Worm (Caenorhabditis elegans) whole organism, early embryonic: ENCODE data around the gene srt-59.

Source experiments
- B0310.2 ChIP-seq: sonication (generic microtip); optimal IDR thresholded peaks from 2 replicates; lab custom pipeline; 2016; ENCODE audit warnings: mild to moderate bottlenecking, missing genetic modification characterization, missing compliant biosample characterization
- F13C5.2 ChIP-seq: sonication (generic microtip); optimal IDR thresholded peaks from 2 replicates; lab custom pipeline; 2017; ENCODE audit warnings: mild to moderate bottlenecking, missing genetic modification characterization, inconsistent platforms, missing compliant biosample characterization
- aly-1 ChIP-seq: sonication (generic microtip); optimal IDR thresholded peaks from 2 replicates; lab custom pipeline; 2016; ENCODE audit warnings: missing genetic modification characterization, missing compliant biosample characterization
- ama-1 ChIP-seq: fragments of 150-350 bp; optimal IDR thresholded peaks from 2 replicates; lab custom pipeline; 2014
- ceh-13 ChIP-seq: fragments of 200-800 bp; sonication (Bioruptor generic); optimal IDR thresholded peaks from 2 replicates; lab custom pipeline; 2018; ENCODE audit warnings: mild to moderate bottlenecking, missing genetic modification characterization, missing compliant biosample characterization
- ceh-36 ChIP-seq: sonication (generic microtip); optimal IDR thresholded peaks from 2 replicates; lab custom pipeline; 2016; ENCODE audit warnings: missing genetic modification characterization, inconsistent platforms, missing compliant biosample characterization
- ets-7 ChIP-seq: sonication (generic microtip); optimal IDR thresholded peaks from 2 replicates; lab custom pipeline; 2016; ENCODE audit warnings: missing genotype, missing genetic modification characterization, missing compliant biosample characterization
- flt-1 ChIP-seq: fragments of 200-800 bp; sonication (Bioruptor generic); IDR thresholded peaks from 2 replicates; pipeline ENCODE4 v1.3.6; 2022; ENCODE audit warnings: missing genetic modification characterization, missing compliant biosample characterization
- hmbx-1 ChIP-seq: sonication (generic microtip); optimal IDR thresholded peaks from 2 replicates; lab custom pipeline; 2016; ENCODE audit warnings: mild to moderate bottlenecking, missing genetic modification characterization, missing compliant biosample characterization
- hmg-4 ChIP-seq: fragments of 200-800 bp; sonication (Bioruptor generic); optimal IDR thresholded peaks from 2 replicates; lab custom pipeline; 2018; ENCODE audit warnings: mild to moderate bottlenecking, missing genetic modification characterization, missing compliant biosample characterization
- hnd-1 ChIP-seq: sonication (generic microtip); optimal IDR thresholded peaks from 2 replicates; lab custom pipeline; 2016; ENCODE audit warnings: missing genetic modification characterization, missing compliant biosample characterization
- pes-1 ChIP-seq: fragments of 200-800 bp; sonication (Bioruptor generic); IDR thresholded peaks from 2 replicates; pipeline ENCODE4 v1.3.6; 2022; ENCODE audit warnings: missing genetic modification reagents, missing genetic modification characterization, missing compliant biosample characterization
- scrt-1 ChIP-seq: fragments of 200-800 bp; sonication (Bioruptor generic); IDR thresholded peaks from 2 replicates; pipeline ENCODE4 v1.3.6; 2022; ENCODE audit warnings: missing genetic modification characterization, missing compliant biosample characterization
- sea-1 ChIP-seq: fragments of 200-800 bp; sonication (Bioruptor generic); conservative IDR thresholded peaks from 2 replicates; pipeline ENCODE4 v1.3.6; 2022; ENCODE audit warnings: missing genetic modification characterization, missing compliant biosample characterization
- tbx-11 ChIP-seq: fragments of 200-800 bp; sonication (Bioruptor generic); IDR thresholded peaks from 2 replicates; pipeline ENCODE4 v1.3.6; 2022; ENCODE audit warnings: missing genetic modification characterization, missing compliant biosample characterization
- tbx-37 ChIP-seq: fragments of 200-800 bp; sonication (Bioruptor generic); conservative IDR thresholded peaks from 2 replicates; pipeline ENCODE4 v1.3.6; 2022; ENCODE audit warnings: missing genetic modification reagents, missing genetic modification characterization, missing compliant biosample characterization
- tra-4 ChIP-seq: sonication (generic microtip); optimal IDR thresholded peaks from 2 replicates; lab custom pipeline; 2017; ENCODE audit warnings: missing genetic modification characterization, missing compliant biosample characterization

Gene srt-59

DNA sequence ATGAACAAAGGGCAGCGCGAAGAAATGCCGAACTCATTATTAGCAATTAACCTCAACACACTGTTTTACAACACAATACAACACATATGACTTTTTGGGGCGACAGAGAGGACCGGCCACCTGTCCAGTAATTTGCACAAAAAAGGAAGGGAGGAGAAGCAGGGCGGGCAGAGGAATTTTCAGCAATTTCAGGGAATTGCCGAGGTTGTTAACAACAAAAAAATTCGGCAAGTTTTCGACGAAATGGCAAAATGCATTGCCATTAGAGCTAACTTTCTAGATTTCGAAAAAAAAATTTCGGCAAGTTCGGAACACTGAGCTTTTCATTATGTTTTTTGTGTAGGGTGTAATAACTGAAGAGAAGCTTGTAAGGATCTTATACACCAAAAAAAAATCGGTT lies 37.5 kb downstream of the srt-59 start:
- TF ChIP-seq B0310.2 (tag; lab: Kevin White, UChicago) (no peak), F13C5.2 (tag; lab: Kevin White, UChicago) (no peak), ama-1 (lab: Kevin White, UChicago) (no peak), pes-1 (peak; percentile 13; the same call in 1 of the 2 replicates), tbx-37 (GFP tag; lab: Robert Waterston, UW) (0 out of 2 replicates have a peak, but pooled peaks have one; percentile 15)

DNA sequence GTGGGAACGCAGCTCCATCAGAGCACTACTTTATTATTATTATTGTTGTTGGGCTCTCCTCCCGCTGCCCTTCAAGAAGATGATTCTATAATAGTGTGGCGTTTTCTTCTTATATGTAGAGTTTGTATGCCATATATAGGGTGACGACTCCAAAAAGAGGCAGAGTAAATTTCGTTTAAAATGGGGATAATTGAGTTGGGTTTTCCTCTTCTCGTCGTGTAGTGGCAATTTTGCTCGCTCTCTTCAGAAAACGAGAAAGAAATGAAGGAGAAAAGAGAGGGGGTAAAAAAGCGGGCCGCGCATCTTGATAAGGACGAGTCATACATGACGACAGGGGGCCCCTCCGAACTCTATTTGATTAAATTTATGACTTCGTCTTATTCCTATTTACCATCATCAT lies 38.1 kb downstream of the srt-59 start:
- no peak for TF ChIP-seq hnd-1 (tag; lab: Kevin White, UChicago)
- no peak for TF ChIP-seq scrt-1 (GFP tag; lab: Robert Waterston, UW)

DNA sequence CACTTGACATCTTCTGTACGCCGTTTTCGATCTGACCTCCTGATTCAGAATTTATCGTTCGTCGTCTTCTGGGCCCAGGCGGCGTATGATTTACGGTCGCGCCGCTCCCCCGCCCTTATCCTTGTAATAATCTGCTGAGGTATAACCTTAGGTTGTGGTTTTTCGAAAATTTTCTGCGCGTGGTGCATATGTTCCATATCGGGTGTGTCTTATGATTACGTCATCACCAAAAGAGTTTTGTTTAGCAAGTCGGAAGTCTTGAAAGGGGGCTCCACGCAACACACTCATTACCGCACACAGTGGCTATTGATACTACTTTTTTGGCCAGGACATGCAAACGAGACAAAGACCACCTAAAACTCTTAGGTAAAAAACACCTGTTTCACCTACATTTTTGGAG lies 40.7 kb downstream of the srt-59 start:
- TF ChIP-seq aly-1 (tag; lab: Kevin White, UChicago) (no peak), ceh-36 (tag; lab: Kevin White, UChicago) (no peak), ets-7 (tag; lab: Kevin White, UChicago) (no peak), pes-1 (no peak), B0310.2 (tag; lab: Kevin White, UChicago) (no peak), hmg-4 (GFP tag; lab: Kevin White, UChicago) (no peak), tbx-11 (GFP tag; lab: Robert Waterston, UW) (no peak), ceh-13 (GFP tag; lab: Kevin White, UChicago) (no peak), F13C5.2 (tag; lab: Kevin White, UChicago) (no peak), sea-1 (GFP tag; lab: Robert Waterston, UW) (no peak), tbx-37 (GFP tag; lab: Robert Waterston, UW) (no peak), hmbx-1 (no peak), tra-4 (tag; lab: Kevin White, UChicago) (no peak), scrt-1 (GFP tag; lab: Robert Waterston, UW) (no peak), ama-1 (lab: Kevin White, UChicago) (no peak), flt-1 (GFP tag; lab: Robert Waterston, UW) (no peak), hnd-1 (tag; lab: Kevin White, UChicago) (no peak)

DNA sequence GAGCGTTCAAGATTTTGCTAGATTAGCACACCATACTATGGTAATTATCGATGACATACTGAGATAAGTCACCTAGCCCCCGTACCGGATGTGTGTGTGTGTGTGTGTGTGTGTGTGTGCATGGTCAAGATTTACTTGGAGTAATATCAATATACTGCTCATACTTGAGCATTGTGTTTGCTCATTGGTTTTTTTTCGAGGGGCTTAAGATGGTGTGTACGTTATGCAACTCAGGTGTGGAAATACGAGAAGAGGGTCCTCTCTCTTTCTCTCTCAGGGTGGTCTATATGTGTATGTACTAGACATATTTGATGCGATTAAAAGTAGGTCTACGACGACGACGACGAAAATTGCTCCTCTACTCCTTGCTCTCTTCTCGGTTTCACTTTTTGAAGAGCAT lies 41.2 kb downstream of the srt-59 start:
- TF ChIP-seq ceh-36 (tag; lab: Kevin White, UChicago) = peak; percentile 12
- no peak for TF ChIP-seq F13C5.2 (tag; lab: Kevin White, UChicago)
- TF ChIP-seq ets-7 (tag; lab: Kevin White, UChicago) = peak; percentile 23
- TF ChIP-seq scrt-1 (GFP tag; lab: Robert Waterston, UW) = no peak

DNA sequence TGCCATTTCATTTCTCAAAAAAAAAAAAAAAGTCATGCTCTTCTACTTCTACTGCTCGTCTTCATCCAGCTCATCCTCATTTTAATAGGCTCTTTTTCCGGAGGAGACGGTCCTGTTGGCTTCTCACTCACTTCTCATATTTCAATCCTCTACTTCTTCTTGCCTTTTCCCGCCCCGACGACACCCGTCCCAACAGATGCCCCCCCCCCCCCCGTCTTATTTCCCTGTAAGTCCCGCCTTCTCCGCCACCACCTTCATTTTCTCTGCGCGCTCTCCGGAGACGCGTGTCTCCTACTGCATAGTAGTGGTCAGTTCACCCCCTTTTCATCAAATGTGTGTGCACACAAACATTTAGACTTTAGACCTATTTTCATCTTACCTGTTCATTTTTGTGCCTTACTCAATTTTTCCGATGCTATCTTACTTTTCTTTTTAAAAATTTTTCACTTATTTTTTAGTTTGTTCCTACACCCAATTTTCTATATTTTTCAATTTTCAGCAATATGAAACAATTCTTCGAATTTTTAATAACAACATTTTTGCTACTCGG lies 42.7 kb downstream of the srt-59 start, which contains the start of gene efn-4:
Gene efn-4, plus strand, starts transcription at position 500 of the 550 bp plus-strand sequence.
- TF ChIP-seq flt-1 (GFP tag; lab: Robert Waterston, UW) = no peak
- no peak for TF ChIP-seq tbx-11 (GFP tag; lab: Robert Waterston, UW)
- TF ChIP-seq aly-1 (tag; lab: Kevin White, UChicago) = no peak
- no peak for TF ChIP-seq scrt-1 (GFP tag; lab: Robert Waterston, UW)
- TF ChIP-seq ets-7 (tag; lab: Kevin White, UChicago) = no peak
- TF ChIP-seq ama-1 (lab: Kevin White, UChicago) = no peak
- peak; percentile 9 for TF ChIP-seq F13C5.2 (tag; lab: Kevin White, UChicago)
- no peak for TF ChIP-seq B0310.2 (tag; lab: Kevin White, UChicago)
- no peak for TF ChIP-seq hmbx-1
- no peak for TF ChIP-seq tra-4 (tag; lab: Kevin White, UChicago)
- TF ChIP-seq tbx-37 (GFP tag; lab: Robert Waterston, UW) = no peak
- no peak for TF ChIP-seq hnd-1 (tag; lab: Kevin White, UChicago)
- no peak for TF ChIP-seq ceh-36 (tag; lab: Kevin White, UChicago)
- TF ChIP-seq hmg-4 (GFP tag; lab: Kevin White, UChicago) = peak; percentile 19
- TF ChIP-seq ceh-13 (GFP tag; lab: Kevin White, UChicago) = no peak
- no peak for TF ChIP-seq pes-1

DNA sequence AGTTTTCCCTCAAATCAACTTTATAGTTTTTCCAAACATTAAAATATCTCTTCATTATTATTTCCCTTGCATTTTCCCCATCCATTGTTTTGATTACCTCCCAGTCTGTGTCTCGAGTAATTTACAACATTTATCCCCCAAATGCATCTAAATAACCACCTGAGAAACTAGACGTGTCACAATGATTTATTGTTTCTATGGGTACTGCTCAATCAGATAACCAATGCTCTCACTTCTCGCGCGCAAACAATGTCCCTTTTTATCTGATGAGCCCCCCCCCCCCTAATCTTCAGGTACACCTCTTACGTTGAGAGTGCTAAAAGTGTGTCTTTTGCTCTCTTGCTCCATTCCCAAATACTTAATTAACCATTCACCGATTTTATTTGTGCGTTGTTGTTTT lies 47.5 kb downstream of the srt-59 start:
- TF ChIP-seq ceh-13 (GFP tag; lab: Kevin White, UChicago) (no peak), aly-1 (tag; lab: Kevin White, UChicago) (no peak), scrt-1 (GFP tag; lab: Robert Waterston, UW) (no peak), sea-1 (GFP tag; lab: Robert Waterston, UW) (no peak), ets-7 (tag; lab: Kevin White, UChicago) (no peak), B0310.2 (tag; lab: Kevin White, UChicago) (no peak), hmg-4 (GFP tag; lab: Kevin White, UChicago) (no peak), F13C5.2 (tag; lab: Kevin White, UChicago) (no peak), pes-1 (no peak), flt-1 (GFP tag; lab: Robert Waterston, UW) (no peak), ceh-36 (tag; lab: Kevin White, UChicago) (no peak)

DNA sequence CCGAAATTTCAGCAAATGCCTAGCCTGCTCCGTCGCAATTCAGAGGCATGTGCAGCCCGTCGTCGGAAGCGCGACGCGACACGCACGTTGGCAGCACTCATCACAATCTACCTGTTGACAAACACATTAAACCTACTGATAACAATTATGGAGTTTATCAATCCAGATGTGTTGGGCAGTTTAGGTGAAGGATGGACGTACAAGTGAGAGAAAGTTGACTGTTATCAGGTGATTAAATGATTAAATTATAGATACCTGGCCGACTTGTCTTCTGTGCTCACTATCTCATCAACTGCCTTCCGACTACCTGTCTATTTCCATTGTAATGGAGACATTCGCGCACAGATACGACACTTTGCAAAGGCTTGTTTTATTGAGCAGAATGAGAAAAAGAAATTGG lies 49.6 kb downstream of the srt-59 start:
- TF ChIP-seq tbx-11 (GFP tag; lab: Robert Waterston, UW) = no peak
